Worm (Caenorhabditis elegans): ENCODE results near the gene fzo-1.

Gene fzo-1

DNA sequence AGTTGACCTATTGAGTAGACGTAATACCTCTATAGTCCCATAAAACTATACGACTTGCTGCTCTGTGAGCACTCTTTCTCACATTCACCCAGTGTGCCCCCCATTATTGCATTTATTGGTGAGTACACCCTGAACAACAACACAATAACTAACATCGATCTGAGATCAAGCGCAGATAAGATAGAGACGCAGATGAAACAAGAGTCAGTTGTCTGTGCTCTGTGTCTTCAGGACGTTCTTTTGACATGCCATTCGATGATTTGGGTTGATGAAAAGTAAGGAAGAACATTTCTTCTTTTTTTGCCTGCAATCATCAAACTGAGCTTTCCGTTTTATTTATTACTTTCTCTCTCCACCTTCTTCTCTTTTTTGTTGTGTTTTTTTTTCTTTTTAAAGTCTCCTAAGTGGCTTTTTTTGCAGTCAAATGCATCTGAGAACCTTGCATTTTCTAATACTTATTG, 45.7 kb downstream of the fzo-1 start, which contains the start of gene lect-2:
TSS of gene lect-2 (plus strand) at position 411 of the 461 bp plus-strand sequence.
- TF ChIP-seq tbx-11 (GFP tag; IDR thresholded peaks at IDR 0.05) (no peak), tra-4 (tag; optimal IDR thresholded peaks at IDR 0.05) (no peak), hnd-1 (tag; optimal IDR thresholded peaks at IDR 0.05) (no peak), ama-1 (optimal IDR thresholded peaks at IDR 0.05) (no peak), aly-1 (tag; optimal IDR thresholded peaks at IDR 0.05) (no peak), pes-1 (GFP tag; IDR thresholded peaks at IDR 0.05) (no peak), tbx-37 (GFP tag; conservative IDR thresholded peaks at IDR 0.05) (no peak), flt-1 (GFP tag; IDR thresholded peaks at IDR 0.05) (no peak), F13C5.2 (tag; optimal IDR thresholded peaks at IDR 0.05) (no peak), scrt-1 (GFP tag; IDR thresholded peaks at IDR 0.05) (no peak), sea-1 (GFP tag; conservative IDR thresholded peaks at IDR 0.05) (no peak), ceh-36 (tag; optimal IDR thresholded peaks at IDR 0.05) (no peak), hmg-4 (GFP tag; optimal IDR thresholded peaks at IDR 0.05) (no peak), ceh-13 (GFP tag; optimal IDR thresholded peaks at IDR 0.05) (no peak)

ce11 chrII:5788815-5789214, 47.2 kb downstream of the fzo-1 start, which contains the start of gene K05F1.13:
Gene K05F1.13 (plus strand): TSS chrII:5789115.
- TF ChIP-seq ceh-36 (tag; optimal IDR thresholded peaks at IDR 0.05) (no peak), ceh-13 (GFP tag; optimal IDR thresholded peaks at IDR 0.05) (no peak), tra-4 (tag; optimal IDR thresholded peaks at IDR 0.05) (no peak), flt-1 (GFP tag; IDR thresholded peaks at IDR 0.05) (no peak), scrt-1 (GFP tag; IDR thresholded peaks at IDR 0.05) (no peak), sea-1 (GFP tag; conservative IDR thresholded peaks at IDR 0.05) (no peak), ets-7 (tag; optimal IDR thresholded peaks at IDR 0.05) (no peak), B0310.2 (tag; optimal IDR thresholded peaks at IDR 0.05) (no peak), tbx-37 (GFP tag; conservative IDR thresholded peaks at IDR 0.05) (no peak), tbx-11 (GFP tag; IDR thresholded peaks at IDR 0.05) (no peak)

- no peak for TF ChIP-seq B0310.2 (tag; optimal IDR thresholded peaks at IDR 0.05)
- TF ChIP-seq ceh-36 (tag; optimal IDR thresholded peaks at IDR 0.05) = no peak
- TF ChIP-seq tbx-11 (GFP tag; IDR thresholded peaks at IDR 0.05) = no peak
- no peak for TF ChIP-seq sea-1 (GFP tag; conservative IDR thresholded peaks at IDR 0.05)
- no peak for TF ChIP-seq hmg-4 (GFP tag; optimal IDR thresholded peaks at IDR 0.05)
- TF ChIP-seq ets-7 (tag; optimal IDR thresholded peaks at IDR 0.05) = no peak
- no peak for TF ChIP-seq tbx-37 (GFP tag; conservative IDR thresholded peaks at IDR 0.05)
- TF ChIP-seq aly-1 (tag; optimal IDR thresholded peaks at IDR 0.05) = no peak
- TF ChIP-seq flt-1 (GFP tag; IDR thresholded peaks at IDR 0.05) = no peak
- no peak for TF ChIP-seq tra-4 (tag; optimal IDR thresholded peaks at IDR 0.05)
- TF ChIP-seq ceh-13 (GFP tag; optimal IDR thresholded peaks at IDR 0.05) = no peak
- no peak for TF ChIP-seq hnd-1 (tag; optimal IDR thresholded peaks at IDR 0.05)
- TF ChIP-seq pes-1 (GFP tag; IDR thresholded peaks at IDR 0.05) = no peak
- TF ChIP-seq scrt-1 (GFP tag; IDR thresholded peaks at IDR 0.05) = no peak
- no peak for TF ChIP-seq hmbx-1 (tag; optimal IDR thresholded peaks at IDR 0.05)
- no peak for TF ChIP-seq F13C5.2 (tag; optimal IDR thresholded peaks at IDR 0.05)
- TF ChIP-seq ama-1 (optimal IDR thresholded peaks at IDR 0.05) = no peak
Observed at ce11 chrII:5785504-5785903, 50.5 kb downstream of the fzo-1 start.

Data from whole organism, early embryonic.